Worm (Caenorhabditis elegans) whole organism, L3 larva: ENCODE data around the gene C04G6.2.
"Not testable (repeated sequence)": the region's sequence is repeated elsewhere in the genome, so short reads cannot be mapped to it uniquely, and the experiment has no call there.

Source experiments
- R02D3.7 ChIP-seq: fragments of 150-350 bp; optimal IDR thresholded peaks from 2 replicates; lab custom pipeline; 2014; ENCODE audit warnings: missing biosample characterization, missing genetic modification characterization
- ama-1 ChIP-seq: fragments of 150-350 bp; optimal IDR thresholded peaks from 2 replicates; lab custom pipeline; 2018
- ceh-16 ChIP-seq: sonication (generic microtip); optimal IDR thresholded peaks from 2 replicates; lab custom pipeline; 2017; ENCODE audit warnings: missing biosample characterization, missing genetic modification characterization
- ceh-28 ChIP-seq: fragments of 150-350 bp; optimal IDR thresholded peaks from 2 replicates; lab custom pipeline; 2014; ENCODE audit warnings: missing biosample characterization, missing genetic modification reagents, missing genetic modification characterization
- ceh-82 ChIP-seq: fragments of 150-350 bp; optimal IDR thresholded peaks from 2 replicates; lab custom pipeline; 2014; ENCODE audit warnings: missing biosample characterization, missing genetic modification characterization
- daf-12 ChIP-seq: fragments of 150-350 bp; optimal IDR thresholded peaks from 2 replicates; lab custom pipeline; 2014; ENCODE audit warnings: missing biosample characterization, missing genetic modification reagents, missing genetic modification characterization
- egl-5 ChIP-seq: fragments of 150-350 bp; optimal IDR thresholded peaks from 2 replicates; lab custom pipeline; 2017; ENCODE audit warnings: missing biosample characterization, missing genetic modification reagents, missing genetic modification characterization, inconsistent platforms
- elt-2 ChIP-seq: sonication (generic microtip); optimal IDR thresholded peaks from 2 replicates; lab custom pipeline; 2016; ENCODE audit warnings: missing genetic modification reagents, mild to moderate bottlenecking, missing genetic modification characterization, missing compliant biosample characterization
- eor-1 ChIP-seq, 2 experiments: fragments of 150-350 bp; optimal IDR thresholded peaks; 2 replicates each; lab custom pipeline; 2014 to 2018; ENCODE audit warnings: missing biosample characterization in 2 of 2, missing genetic modification characterization in 2 of 2
- fkh-10 ChIP-seq: sonication (generic microtip); optimal IDR thresholded peaks from 2 replicates; lab custom pipeline; 2017; ENCODE audit warnings: missing biosample characterization, missing genetic modification reagents, missing genetic modification characterization
- fkh-2 ChIP-seq: fragments of 150-350 bp; optimal IDR thresholded peaks from 2 replicates; lab custom pipeline; 2014; ENCODE audit warnings: missing biosample characterization, missing genetic modification reagents, missing genetic modification characterization
- hmg-11 ChIP-seq: sonication (generic microtip); optimal IDR thresholded peaks from 2 replicates; lab custom pipeline; 2016; ENCODE audit warnings: missing genetic modification characterization, missing compliant biosample characterization
- jun-1 ChIP-seq: fragments of 150-350 bp; optimal IDR thresholded peaks from 2 replicates; lab custom pipeline; 2014; ENCODE audit warnings: missing biosample characterization, missing genetic modification reagents, missing genetic modification characterization
- lin-15B ChIP-seq: fragments of 150-350 bp; optimal IDR thresholded peaks from 2 replicates; lab custom pipeline; 2014; ENCODE audit warnings: missing biosample characterization, missing genetic modification characterization
- lin-39 ChIP-seq: fragments of 150-350 bp; optimal IDR thresholded peaks from 2 replicates; lab custom pipeline; 2018; ENCODE audit warnings: missing biosample characterization, missing genetic modification reagents, missing genetic modification characterization
- lsy-12 ChIP-seq: sonication (generic microtip); optimal IDR thresholded peaks from 2 replicates; lab custom pipeline; 2016; ENCODE audit warnings: mild to moderate bottlenecking, missing genetic modification characterization, missing compliant biosample characterization
- mml-1 ChIP-seq: fragments of 150-350 bp; sonication (generic microtip); optimal IDR thresholded peaks from 3 replicates; lab custom pipeline; 2014; ENCODE audit warnings: missing biosample characterization, missing genetic modification characterization
- nfya-1 ChIP-seq: sonication (generic microtip); optimal IDR thresholded peaks from 2 replicates; lab custom pipeline; 2017; ENCODE audit warnings: missing genetic modification characterization, mild to moderate bottlenecking, missing compliant biosample characterization, antibody characterized with exemption, moderate library complexity; ENCODE audit not compliant: insufficient read depth
- nhr-11 ChIP-seq: fragments of 150-350 bp; optimal IDR thresholded peaks from 2 replicates; lab custom pipeline; 2014; ENCODE audit warnings: missing biosample characterization, missing genetic modification characterization
- nhr-12 ChIP-seq: fragments of 150-350 bp; optimal IDR thresholded peaks from 2 replicates; lab custom pipeline; 2014; ENCODE audit warnings: missing biosample characterization, missing genetic modification characterization
- nhr-23 ChIP-seq: fragments of 150-350 bp; optimal IDR thresholded peaks from 2 replicates; lab custom pipeline; 2014; ENCODE audit warnings: missing biosample characterization, missing genetic modification reagents, missing genetic modification characterization
- nhr-28 ChIP-seq: fragments of 150-350 bp; optimal IDR thresholded peaks from 2 replicates; lab custom pipeline; 2014; ENCODE audit warnings: missing biosample characterization, missing genetic modification characterization
- nhr-67 ChIP-seq: fragments of 150-350 bp; optimal IDR thresholded peaks from 2 replicates; lab custom pipeline; 2014; ENCODE audit warnings: missing biosample characterization, missing genetic modification characterization
- nhr-76 ChIP-seq: fragments of 150-350 bp; sonication (generic microtip); optimal IDR thresholded peaks from 5 replicates; lab custom pipeline; 2014; ENCODE audit warnings: missing biosample characterization, missing genetic modification characterization
- pha-4 ChIP-seq: fragments of 150-350 bp; optimal IDR thresholded peaks from 2 replicates; lab custom pipeline; 2014; ENCODE audit warnings: missing biosample characterization, missing genetic modification reagents, missing genetic modification characterization
- pqm-1 ChIP-seq: fragments of 150-350 bp; optimal IDR thresholded peaks from 2 replicates; lab custom pipeline; 2017; ENCODE audit warnings: missing biosample characterization, missing genetic modification characterization, inconsistent platforms
- sea-2 ChIP-seq: fragments of 150-350 bp; sonication (generic microtip); optimal IDR thresholded peaks from 4 replicates; lab custom pipeline; 2014; ENCODE audit warnings: missing biosample characterization, missing genetic modification reagents, missing genetic modification characterization
- unc-39 ChIP-seq: sonication (generic microtip); optimal IDR thresholded peaks from 4 replicates; lab custom pipeline; 2017; ENCODE audit warnings: missing biosample characterization, missing genetic modification characterization
- unc-62 ChIP-seq: fragments of 150-350 bp; sonication (generic microtip); optimal IDR thresholded peaks from 4 replicates; lab custom pipeline; 2014; ENCODE audit warnings: missing biosample characterization, missing genetic modification reagents, missing genetic modification characterization
- zag-1 ChIP-seq: fragments of 150-350 bp; optimal IDR thresholded peaks from 2 replicates; lab custom pipeline; 2014; ENCODE audit warnings: missing biosample characterization, missing genetic modification characterization
- ztf-4 ChIP-seq: fragments of 150-350 bp; optimal IDR thresholded peaks from 2 replicates; lab custom pipeline; 2014; ENCODE audit warnings: missing biosample characterization, missing genetic modification characterization

The C04G6.2 gene

ce11 chrII:5109693-5110092, 16.7 kb downstream of the C04G6.2 start, which contains the start of gene F09C12.2:
Gene F09C12.2 (plus strand): TSS chrII:5110012.
- TF ChIP-seq elt-2 (tag; lab: Kevin White, UChicago), result peak; percentile 80
- peak; percentile 38 for TF ChIP-seq pqm-1 (tag; lab: Kevin White, UChicago)
- TF ChIP-seq jun-1 (tag; lab: Kevin White, UChicago), result peak; percentile 36
- TF ChIP-seq ama-1 (lab: Kevin White, UChicago), result no peak
- TF ChIP-seq pha-4 (tag; lab: Kevin White, UChicago), result peak; percentile 38
- TF ChIP-seq R02D3.7 (tag; lab: Kevin White, UChicago), result no peak

- no peak for TF ChIP-seq nhr-67 (tag; lab: Kevin White, UChicago)
- no peak for TF ChIP-seq lin-39 (tag; lab: Kevin White, UChicago)
- TF ChIP-seq unc-62 (GFP tag; lab: Kevin White, UChicago), result no peak
- TF ChIP-seq fkh-10 (GFP tag; lab: Kevin White, UChicago), result no peak
- no peak for TF ChIP-seq fkh-2
- TF ChIP-seq ceh-28 (tag; lab: Kevin White, UChicago), result no peak
- TF ChIP-seq hmg-11 (tag; lab: Kevin White, UChicago), result no peak
- TF ChIP-seq nhr-11 (tag; lab: Kevin White, UChicago), result no peak
- no peak for TF ChIP-seq sea-2 (GFP tag; lab: Kevin White, UChicago)
- no peak for TF ChIP-seq lsy-12 (tag; lab: Kevin White, UChicago)
Measured at ce11 chrII:5112082-5112481, 19.1 kb downstream of the C04G6.2 start, which contains the start of gene F09C12.8. Gene F09C12.8 (plus strand): TSS chrII:5112382.

- TF ChIP-seq nhr-12; egl-5 (tag; lab: Kevin White, UChicago); nfya-1 (tag; lab: Kevin White, UChicago): not testable (repeated sequence)
Measured at ce11 chrII:5115235-5115634, 22.2 kb downstream of the C04G6.2 start, which contains the start of gene msp-74. Gene msp-74 (minus strand): TSS chrII:5115335.

- no peak for TF ChIP-seq lsy-12 (tag; lab: Kevin White, UChicago)
- TF ChIP-seq ceh-28 (tag; lab: Kevin White, UChicago), result no peak
- TF ChIP-seq fkh-10 (GFP tag; lab: Kevin White, UChicago), result no peak
- no peak for TF ChIP-seq hmg-11 (tag; lab: Kevin White, UChicago)
- TF ChIP-seq pha-4 (tag; lab: Kevin White, UChicago), result no peak
Measured at ce11 chrII:5115733-5116132, 22.7 kb downstream of the C04G6.2 start, which contains the start of gene srsy-1. Gene srsy-1 (plus strand): TSS chrII:5116033.

- no peak for TF ChIP-seq ceh-16
- no peak for TF ChIP-seq nhr-12
- TF ChIP-seq ama-1 (lab: Kevin White, UChicago), result no peak
- TF ChIP-seq nhr-23 (tag; lab: Kevin White, UChicago), result no peak
- no peak for TF ChIP-seq lsy-12 (tag; lab: Kevin White, UChicago)
- TF ChIP-seq pqm-1 (tag; lab: Kevin White, UChicago), result no peak
- peak; percentile 72 for TF ChIP-seq unc-62 (GFP tag; lab: Kevin White, UChicago)
- TF ChIP-seq, all 47 proteins: peak for 1
Measured at ce11 chrII:5120612-5121011, 27.6 kb downstream of the C04G6.2 start.

- TF ChIP-seq zag-1 (tag; lab: Kevin White, UChicago) (no peak), nhr-28 (tag; lab: Kevin White, UChicago) (no peak), daf-12 (no peak), nhr-76 (tag; lab: Kevin White, UChicago) (no peak), eor-1 (tag; optimal IDR thresholded peaks at IDR 0.05; lab: Kevin White, UChicago) (no peak), ceh-16 (no peak), ceh-28 (tag; lab: Kevin White, UChicago) (no peak), nhr-12 (no peak), pqm-1 (tag; lab: Kevin White, UChicago) (no peak), ceh-82 (tag; lab: Kevin White, UChicago) (no peak), ztf-4 (no peak), lin-15B (tag; lab: Kevin White, UChicago) (no peak), mml-1 (no peak), nhr-11 (tag; lab: Kevin White, UChicago) (no peak), unc-39 (tag; lab: Kevin White, UChicago) (no peak)
Measured at ce11 chrII:5130081-5130480, 37.0 kb downstream of the C04G6.2 start, which contains the start of gene lgc-56. Gene lgc-56 (plus strand): TSS chrII:5130381.
